Worm (Caenorhabditis elegans) whole organism, late embryonic: ENCODE results near the gene ztf-22.

Experiments
- F13H6.1 ChIP-seq: sonication (generic microtip); optimal IDR thresholded peaks from 2 replicates; lab custom pipeline; 2016; ENCODE audit warnings: missing genetic modification characterization, missing compliant biosample characterization
- K09A11.1 ChIP-seq: sonication (generic microtip); optimal IDR thresholded peaks from 2 replicates; lab custom pipeline; 2017; ENCODE audit warnings: antibody characterized with exemption, mild to moderate bottlenecking, missing genetic modification characterization, missing compliant biosample characterization; ENCODE audit not compliant: insufficient read depth
- ahr-1 ChIP-seq: sonication (generic microtip); optimal IDR thresholded peaks from 2 replicates; lab custom pipeline; 2016; ENCODE audit warnings: missing genetic modification characterization, missing compliant biosample characterization
- ama-1 ChIP-seq: fragments of 150-350 bp; optimal IDR thresholded peaks from 2 replicates; lab custom pipeline; 2014
- ceh-14 ChIP-seq: sonication (generic microtip); optimal IDR thresholded peaks from 2 replicates; lab custom pipeline; 2016; ENCODE audit warnings: missing genotype, missing genetic modification characterization, missing compliant biosample characterization
- ceh-18 ChIP-seq: sonication (generic microtip); optimal IDR thresholded peaks from 2 replicates; lab custom pipeline; 2016; ENCODE audit warnings: missing genetic modification characterization, missing compliant biosample characterization
- ceh-2 ChIP-seq: sonication (generic microtip); optimal IDR thresholded peaks from 2 replicates; lab custom pipeline; 2016; ENCODE audit warnings: missing genotype, missing genetic modification characterization, missing compliant biosample characterization
- ceh-22 ChIP-seq: sonication (generic microtip); optimal IDR thresholded peaks from 2 replicates; lab custom pipeline; 2017; ENCODE audit warnings: missing biosample characterization, missing genetic modification characterization
- ceh-24 ChIP-seq: sonication (generic microtip); optimal IDR thresholded peaks from 2 replicates; lab custom pipeline; 2016; ENCODE audit warnings: mild to moderate bottlenecking, missing genetic modification characterization, missing compliant biosample characterization
- ceh-30 ChIP-seq: fragments of 150-350 bp; optimal IDR thresholded peaks from 2 replicates; lab custom pipeline; 2014; ENCODE audit warnings: missing biosample characterization, missing genetic modification characterization
- ceh-31 ChIP-seq: sonication (generic microtip); optimal IDR thresholded peaks from 2 replicates; lab custom pipeline; 2016; ENCODE audit warnings: missing genetic modification characterization, missing compliant biosample characterization
- ceh-34 ChIP-seq: sonication (generic microtip); optimal IDR thresholded peaks from 2 replicates; lab custom pipeline; 2016; ENCODE audit warnings: mild to moderate bottlenecking, missing genetic modification characterization, missing compliant biosample characterization
- ceh-48 ChIP-seq: sonication (generic microtip); optimal IDR thresholded peaks from 2 replicates; lab custom pipeline; 2016; ENCODE audit warnings: missing genetic modification characterization, inconsistent platforms, missing compliant biosample characterization
- ceh-6 ChIP-seq: fragments of 200-800 bp; sonication (Bioruptor generic); optimal IDR thresholded peaks from 2 replicates; lab custom pipeline; 2018; ENCODE audit warnings: mild to moderate bottlenecking, missing genetic modification characterization, missing compliant biosample characterization
- ceh-9 ChIP-seq: sonication (generic microtip); optimal IDR thresholded peaks from 2 replicates; lab custom pipeline; 2016; ENCODE audit warnings: mild to moderate bottlenecking, missing genetic modification characterization, inconsistent platforms, missing compliant biosample characterization
- che-1 ChIP-seq: sonication (generic microtip); optimal IDR thresholded peaks from 2 replicates; lab custom pipeline; 2016; ENCODE audit warnings: mild to moderate bottlenecking, missing genetic modification characterization, missing compliant biosample characterization
- dmd-4 ChIP-seq: sonication (generic microtip); optimal IDR thresholded peaks from 2 replicates; lab custom pipeline; 2016; ENCODE audit warnings: borderline replicate concordance, missing genetic modification characterization, missing compliant biosample characterization
- elt-2 ChIP-seq: sonication (generic microtip); optimal IDR thresholded peaks from 2 replicates; lab custom pipeline; 2016; ENCODE audit warnings: missing genetic modification reagents, missing genetic modification characterization, missing compliant biosample characterization
- elt-4 ChIP-seq: sonication (generic microtip); optimal IDR thresholded peaks from 2 replicates; lab custom pipeline; 2016; ENCODE audit warnings: missing genetic modification characterization, missing compliant biosample characterization
- eyg-1 ChIP-seq: sonication (generic microtip); optimal IDR thresholded peaks from 2 replicates; lab custom pipeline; 2016; ENCODE audit warnings: missing genotype, missing genetic modification characterization, missing compliant biosample characterization
- fkh-6 ChIP-seq: sonication (generic microtip); optimal IDR thresholded peaks from 2 replicates; lab custom pipeline; 2016; ENCODE audit warnings: missing genetic modification characterization, missing compliant biosample characterization
- gmeb-2 ChIP-seq: sonication (generic microtip); optimal IDR thresholded peaks from 2 replicates; lab custom pipeline; 2016; ENCODE audit warnings: missing genetic modification characterization, inconsistent platforms, missing compliant biosample characterization
- hlh-13 ChIP-seq: fragments of 200-800 bp; sonication (Bioruptor generic); optimal IDR thresholded peaks from 2 replicates; lab custom pipeline; 2018; ENCODE audit warnings: mild to moderate bottlenecking, missing genetic modification characterization, missing compliant biosample characterization
- hlh-15 ChIP-seq: sonication (generic microtip); optimal IDR thresholded peaks from 2 replicates; lab custom pipeline; 2016; ENCODE audit warnings: missing genetic modification characterization, missing compliant biosample characterization
- hlh-30 ChIP-seq: sonication (generic microtip); optimal IDR thresholded peaks from 2 replicates; lab custom pipeline; 2017; ENCODE audit warnings: antibody characterized with exemption, missing genetic modification characterization, missing compliant biosample characterization; ENCODE audit not compliant: insufficient read depth
- hlh-8 ChIP-seq: sonication (generic microtip); optimal IDR thresholded peaks from 2 replicates; lab custom pipeline; 2016; ENCODE audit warnings: missing genotype, missing genetic modification characterization, missing compliant biosample characterization
- lim-6 ChIP-seq: sonication (generic microtip); optimal IDR thresholded peaks from 2 replicates; lab custom pipeline; 2016; ENCODE audit warnings: missing genetic modification characterization, missing compliant biosample characterization
- lin-11 ChIP-seq: fragments of 200-800 bp; sonication (Bioruptor generic); optimal IDR thresholded peaks from 2 replicates; lab custom pipeline; 2018; ENCODE audit warnings: mild to moderate bottlenecking, missing genetic modification characterization, missing compliant biosample characterization
- nfya-1 ChIP-seq: sonication (generic microtip); optimal IDR thresholded peaks from 2 replicates; lab custom pipeline; 2017; ENCODE audit warnings: missing genetic modification characterization, mild to moderate bottlenecking, missing compliant biosample characterization, antibody characterized with exemption, moderate library complexity
- nhr-11 ChIP-seq: fragments of 150-350 bp; optimal IDR thresholded peaks from 2 replicates; lab custom pipeline; 2014; ENCODE audit warnings: missing biosample characterization, missing genetic modification characterization
- nhr-232 ChIP-seq: sonication (generic microtip); optimal IDR thresholded peaks from 2 replicates; lab custom pipeline; 2016; ENCODE audit warnings: missing genetic modification characterization, missing compliant biosample characterization
- npax-4 ChIP-seq: sonication (generic microtip); optimal IDR thresholded peaks from 2 replicates; lab custom pipeline; 2016; ENCODE audit warnings: missing genetic modification characterization, missing compliant biosample characterization
- pag-3 ChIP-seq: sonication (generic microtip); optimal IDR thresholded peaks from 2 replicates; lab custom pipeline; 2016; ENCODE audit warnings: missing compliant biosample characterization, missing genetic modification characterization, borderline replicate concordance
- pax-1 ChIP-seq: fragments of 150-350 bp; optimal IDR thresholded peaks from 2 replicates; lab custom pipeline; 2014; ENCODE audit warnings: missing biosample characterization, missing genetic modification characterization
- pha-4 ChIP-seq: fragments of 150-350 bp; optimal IDR thresholded peaks from 2 replicates; lab custom pipeline; 2018; ENCODE audit warnings: missing biosample characterization, missing genetic modification reagents, missing genetic modification characterization
- sdc-2 ChIP-seq: sonication (generic microtip); optimal IDR thresholded peaks from 2 replicates; lab custom pipeline; 2016; ENCODE audit warnings: missing genotype, missing genetic modification characterization, missing compliant biosample characterization
- sox-4 ChIP-seq: sonication (generic microtip); optimal IDR thresholded peaks from 2 replicates; lab custom pipeline; 2017; ENCODE audit warnings: mild to moderate bottlenecking, missing genetic modification characterization, inconsistent platforms, missing compliant biosample characterization
- tbx-7 ChIP-seq: sonication (generic microtip); optimal IDR thresholded peaks from 2 replicates; lab custom pipeline; 2016; ENCODE audit warnings: missing genotype, missing genetic modification characterization, missing compliant biosample characterization
- unc-3 ChIP-seq, 2 experiments: fragments of 200-800 bp in 1 of 2; sonication (Bioruptor generic) in 1 of 2; sonication (generic microtip) in 1 of 2; conservative IDR thresholded peaks in 1 of 2; optimal IDR thresholded peaks in 1 of 2; 2 replicates each; pipeline versions ENCODE4 v1.3.6 to Lab custom; 2016 to 2022; ENCODE audit warnings: missing compliant biosample characterization in 2 of 2, missing genetic modification characterization in 2 of 2, missing genetic modification reagents in 1 of 2
- unc-55 ChIP-seq: sonication (generic microtip); optimal IDR thresholded peaks from 2 replicates; lab custom pipeline; 2017; ENCODE audit warnings: missing biosample characterization, missing genetic modification reagents, missing genetic modification characterization
- zip-5 ChIP-seq: sonication (generic microtip); optimal IDR thresholded peaks from 2 replicates; lab custom pipeline; 2016; ENCODE audit warnings: missing genetic modification characterization, missing compliant biosample characterization
- ztf-16 ChIP-seq: sonication (generic microtip); optimal IDR thresholded peaks from 2 replicates; lab custom pipeline; 2017; ENCODE audit warnings: missing genetic modification characterization, missing compliant biosample characterization

ztf-22 gene

ce11 chrII:13297935-13298334, 12.3 kb upstream of the ztf-22 start:
- TF ChIP-seq fkh-6 (tag; lab: Kevin White, UChicago) = no peak
- no peak for TF ChIP-seq ceh-48 (tag; lab: Kevin White, UChicago)
- no peak for TF ChIP-seq hlh-8 (tag; lab: Kevin White, UChicago)
- no peak for TF ChIP-seq elt-4 (tag; lab: Kevin White, UChicago)
- TF ChIP-seq sdc-2 (tag; lab: Kevin White, UChicago) = no peak
- no peak for TF ChIP-seq elt-2 (tag; lab: Kevin White, UChicago)
- TF ChIP-seq ahr-1 (tag; lab: Kevin White, UChicago) = no peak
- TF ChIP-seq ceh-9 (tag; lab: Kevin White, UChicago) = no peak
- no peak for TF ChIP-seq gmeb-2 (tag; lab: Kevin White, UChicago)
- no peak for TF ChIP-seq ceh-22
- TF ChIP-seq ama-1 (lab: Kevin White, UChicago) = no peak
- TF ChIP-seq pag-3 (tag; lab: Kevin White, UChicago) = no peak
- no peak for TF ChIP-seq zip-5 (tag; lab: Kevin White, UChicago)
- no peak for TF ChIP-seq nhr-11 (tag; lab: Kevin White, UChicago)
- TF ChIP-seq ceh-2 (tag; lab: Kevin White, UChicago) = no peak
- TF ChIP-seq hlh-13 (GFP tag; lab: Kevin White, UChicago) = no peak
- no peak for TF ChIP-seq ceh-24 (tag; lab: Kevin White, UChicago)

- no peak for TF ChIP-seq F13H6.1
- TF ChIP-seq ceh-9 (tag; lab: Kevin White, UChicago) = no peak
- no peak for TF ChIP-seq sox-4 (tag; lab: Kevin White, UChicago)
- TF ChIP-seq npax-4 = no peak
- no peak for TF ChIP-seq ceh-30 (tag; lab: Kevin White, UChicago)
- no peak for TF ChIP-seq hlh-15 (tag; lab: Kevin White, UChicago)
- TF ChIP-seq che-1 (tag; lab: Kevin White, UChicago) = no peak
- TF ChIP-seq lim-6 = no peak
- TF ChIP-seq dmd-4 (tag; lab: Kevin White, UChicago) = no peak
- TF ChIP-seq gmeb-2 (tag; lab: Kevin White, UChicago) = no peak
- no peak for TF ChIP-seq ceh-18
- no peak for TF ChIP-seq ztf-16 (tag; lab: Kevin White, UChicago)
- TF ChIP-seq unc-55 = no peak
- no peak for TF ChIP-seq eyg-1 (tag; lab: Kevin White, UChicago)
- TF ChIP-seq, all 69 proteins: peak for 0
These were observed 11.7 kb upstream of the ztf-22 start for ce11 chrII:13297283-13297682.

- no peak for TF ChIP-seq hlh-30 (tag; lab: Kevin White, UChicago)
- TF ChIP-seq dmd-4 (tag; lab: Kevin White, UChicago) = no peak
- no peak for TF ChIP-seq ceh-30 (tag; lab: Kevin White, UChicago)
- no peak for TF ChIP-seq ahr-1 (tag; lab: Kevin White, UChicago)
- no peak for TF ChIP-seq npax-4
- TF ChIP-seq zip-5 (tag; lab: Kevin White, UChicago) = no peak
- TF ChIP-seq hlh-8 (tag; lab: Kevin White, UChicago) = no peak
- TF ChIP-seq pha-4 = no peak
- TF ChIP-seq nhr-232 (tag; lab: Kevin White, UChicago) = no peak
- TF ChIP-seq unc-3 (GFP tag; conservative IDR thresholded peaks at IDR 0.05; lab: Robert Waterston, UW) = no peak
- no peak for TF ChIP-seq unc-3 (tag; optimal IDR thresholded peaks at IDR 0.05; lab: Kevin White, UChicago)
- TF ChIP-seq che-1 (tag; lab: Kevin White, UChicago) = no peak
- no peak for TF ChIP-seq ceh-18
- TF ChIP-seq K09A11.1 (tag; lab: Kevin White, UChicago) = no peak
These were observed 7.9 kb upstream of the ztf-22 start for ce11 chrII:13293502-13293901.

ce11 chrII:13292913-13293312, 7.3 kb upstream of the ztf-22 start:
- TF ChIP-seq hlh-13 (GFP tag; lab: Kevin White, UChicago) (no peak), hlh-30 (tag; lab: Kevin White, UChicago) (no peak), nfya-1 (tag; lab: Kevin White, UChicago) (no peak), ceh-22 (no peak), ahr-1 (tag; lab: Kevin White, UChicago) (no peak), lim-6 (no peak), ceh-14 (tag; lab: Kevin White, UChicago) (no peak), ceh-6 (no peak), ztf-16 (tag; lab: Kevin White, UChicago) (no peak), ceh-31 (tag; lab: Kevin White, UChicago) (no peak), tbx-7 (no peak), ceh-30 (tag; lab: Kevin White, UChicago) (no peak), ceh-34 (tag; lab: Kevin White, UChicago) (no peak), lin-11 (tag; lab: Kevin White, UChicago) (no peak), eyg-1 (tag; lab: Kevin White, UChicago) (no peak), dmd-4 (tag; lab: Kevin White, UChicago) (no peak), pax-1 (tag; lab: Kevin White, UChicago) (no peak)
- TF ChIP-seq, all 69 proteins: peak for 0
